Fruit fly (Drosophila melanogaster): ENCODE measurements around the gene CG14294.

CG14294 gene

dm6 chr3R:18923802-18924635, 22.0 kb upstream of the CG14294 start (continued):
- no peak for TF ChIP-seq D19A (tag; optimal IDR thresholded peaks at IDR 0.05)
- no peak for TF ChIP-seq Deaf1 (tag; optimal IDR thresholded peaks at IDR 0.05)
- no peak for TF ChIP-seq az2 (GFP tag; optimal IDR thresholded peaks at IDR 0.05)
- no peak for TF ChIP-seq cato (GFP tag; optimal IDR thresholded peaks at IDR 0.05; ENCODE audit: borderline replicate concordance)
- no peak for TF ChIP-seq h (optimal IDR thresholded peaks at IDR 0.05)
- TF ChIP-seq HHEX (GFP tag; optimal IDR thresholded peaks at IDR 0.05) = no peak
- no peak for TF ChIP-seq CG11398 (GFP tag; optimal IDR thresholded peaks at IDR 0.05)
- no peak for TF ChIP-seq jumu (GFP tag; optimal IDR thresholded peaks at IDR 0.05)
- no peak for TF ChIP-seq NC2β (GFP tag; optimal IDR thresholded peaks at IDR 0.05)
- TF ChIP-seq zfh1 (GFP tag; IDR thresholded peaks at IDR 0.05) = no peak
- TF ChIP-seq hbn (GFP tag; IDR thresholded peaks at IDR 0.05; ENCODE audit: partially characterized antibody) = no peak
- TF ChIP-seq Dll (GFP tag; IDR thresholded peaks at IDR 0.05; ENCODE audit: partially characterized antibody) = no peak
- no peak for TF ChIP-seq CG3065 (GFP tag; optimal IDR thresholded peaks at IDR 0.05)
- TF ChIP-seq amos (GFP tag; IDR thresholded peaks at IDR 0.05; ENCODE audit: partially characterized antibody) = peak; percentile 22; the same call in 1 of the 2 replicates
- no peak for TF ChIP-seq CG7963 (GFP tag; IDR thresholded peaks at IDR 0.05; ENCODE audit: partially characterized antibody)
- TF ChIP-seq CG32532 (GFP tag; IDR thresholded peaks at IDR 0.05) = no peak
- peak; percentile 26 for TF ChIP-seq CG11504 (tag; optimal IDR thresholded peaks at IDR 0.05)
- TF ChIP-seq Oaz (GFP tag; IDR thresholded peaks at IDR 0.05) = no peak
- TF ChIP-seq CG11723 (GFP tag; optimal IDR thresholded peaks at IDR 0.05) = no peak
- TF ChIP-seq Abd-B (GFP tag; optimal IDR thresholded peaks at IDR 0.05) = no peak
- no peak for TF ChIP-seq Hsf (GFP tag; optimal IDR thresholded peaks at IDR 0.05)
- TF ChIP-seq CG11085 (GFP tag; IDR thresholded peaks at IDR 0.05) = no peak
- TF ChIP-seq Dfd (GFP tag; optimal IDR thresholded peaks at IDR 0.05) = no peak
- TF ChIP-seq bbx (GFP tag; IDR thresholded peaks at IDR 0.05; ENCODE audit: partially characterized antibody) = peak; percentile 45; the same call in 1 of the 2 replicates
- TF ChIP-seq CG4617 (GFP tag; optimal IDR thresholded peaks at IDR 0.05; ENCODE audit: borderline replicate concordance) = no peak
- TF ChIP-seq CG12104 (GFP tag; optimal IDR thresholded peaks at IDR 0.05) = no peak
- TF ChIP-seq lab (GFP tag; optimal IDR thresholded peaks at IDR 0.05) = no peak
- no peak for TF ChIP-seq CG34224 (GFP tag; IDR thresholded peaks at IDR 0.05; ENCODE audit: partially characterized antibody)
- no peak for TF ChIP-seq C15 (GFP tag; IDR thresholded peaks at IDR 0.05)
- TF ChIP-seq otp (GFP tag; IDR thresholded peaks at IDR 0.05) = no peak
- no peak for TF ChIP-seq Drgx (GFP tag; IDR thresholded peaks at IDR 0.05)
- no peak for TF ChIP-seq odd (GFP tag; optimal IDR thresholded peaks at IDR 0.05)
- TF ChIP-seq Hr78 (GFP tag; optimal IDR thresholded peaks at IDR 0.05) = no peak
- TF ChIP-seq CG12236 (GFP tag; optimal IDR thresholded peaks at IDR 0.05) = no peak
- TF ChIP-seq CG31365 (tag; optimal IDR thresholded peaks at IDR 0.05) = no peak
- no peak for TF ChIP-seq CG30403 (GFP tag; optimal IDR thresholded peaks at IDR 0.05)
- TF ChIP-seq gem (tag; optimal IDR thresholded peaks at IDR 0.05) = no peak
- no peak for TF ChIP-seq jigr1 (GFP tag; IDR thresholded peaks at IDR 0.05)
- TF ChIP-seq CG30020 (tag; optimal IDR thresholded peaks at IDR 0.05) = no peak
- TF ChIP-seq hb (GFP tag; IDR thresholded peaks at IDR 0.05; ENCODE audit: partially characterized antibody) = no peak
- TF ChIP-seq CTCF (GFP tag; optimal IDR thresholded peaks at IDR 0.05) = no peak
- TF ChIP-seq CG4360 (GFP tag; IDR thresholded peaks at IDR 0.05) = peak; percentile 96
- TF ChIP-seq Dref (GFP tag; IDR thresholded peaks at IDR 0.05) = no peak
- no peak for TF ChIP-seq Camta (GFP tag; optimal IDR thresholded peaks at IDR 0.05)
- TF ChIP-seq gfzf (GFP tag; optimal IDR thresholded peaks at IDR 0.05) = no peak
- TF ChIP-seq ci (GFP tag; IDR thresholded peaks at IDR 0.05) = peak; percentile 66; the same call in 2 of the 3 replicates
- TF ChIP-seq run (tag; optimal IDR thresholded peaks at IDR 0.05) = no peak
- TF ChIP-seq aop (GFP tag; IDR thresholded peaks at IDR 0.05) = 0 out of 2 replicates have a peak, but pooled peaks have one; percentile 6
- no peak for TF ChIP-seq sisA (GFP tag; IDR thresholded peaks at IDR 0.05)
- TF ChIP-seq CG10274 (GFP tag; optimal IDR thresholded peaks at IDR 0.05) = no peak

All from whole organism, embryonic.